Worm (Caenorhabditis elegans): ENCODE measurements around the gene F53G2.1.

Gene F53G2.1

DNA sequence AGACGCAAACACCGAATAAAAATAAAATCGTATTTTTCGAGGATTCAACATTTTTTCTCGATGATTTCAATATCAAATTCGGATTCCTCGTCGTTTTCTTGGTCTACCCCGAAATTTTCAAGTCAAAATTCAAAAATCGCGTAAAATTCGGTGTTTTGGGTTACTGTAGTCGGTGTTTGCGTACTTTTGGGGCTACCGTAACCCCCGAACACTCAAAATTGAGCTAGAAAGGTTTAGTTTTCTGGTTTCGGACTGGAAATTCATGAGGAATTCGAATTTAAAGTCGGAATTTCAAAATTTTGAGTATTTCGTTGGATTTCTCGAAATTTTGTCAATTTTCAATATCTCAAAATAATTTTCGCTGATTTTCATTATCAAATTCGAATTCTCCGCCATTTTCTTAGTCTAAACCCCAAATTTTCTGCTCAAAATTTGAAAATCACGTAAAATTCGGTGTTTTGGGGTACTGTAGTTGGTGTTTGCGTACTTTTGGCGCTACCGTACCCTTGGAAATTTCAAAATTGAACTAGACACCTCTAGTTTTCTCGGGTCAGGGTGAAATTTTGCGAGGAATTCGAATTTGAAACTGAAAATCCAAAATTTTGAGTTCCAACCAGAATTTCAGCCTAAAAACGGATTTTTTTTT, 32.4 kb upstream of the F53G2.1 start:
- TF ChIP-seq efl-1 (optimal IDR thresholded peaks at IDR 0.05) (no peak), efl-1 (GFP tag; optimal IDR thresholded peaks at IDR 0.05 in 1 of 2) (peak in 1 of 2 experiments; percentile 30), lsy-2 (tag; optimal IDR thresholded peaks at IDR 0.05) (peak; percentile 20 to 30), lin-39 (tag; optimal IDR thresholded peaks at IDR 0.05) (no peak), ceh-63 (GFP tag; optimal IDR thresholded peaks at IDR 0.05) (no peak)

DNA sequence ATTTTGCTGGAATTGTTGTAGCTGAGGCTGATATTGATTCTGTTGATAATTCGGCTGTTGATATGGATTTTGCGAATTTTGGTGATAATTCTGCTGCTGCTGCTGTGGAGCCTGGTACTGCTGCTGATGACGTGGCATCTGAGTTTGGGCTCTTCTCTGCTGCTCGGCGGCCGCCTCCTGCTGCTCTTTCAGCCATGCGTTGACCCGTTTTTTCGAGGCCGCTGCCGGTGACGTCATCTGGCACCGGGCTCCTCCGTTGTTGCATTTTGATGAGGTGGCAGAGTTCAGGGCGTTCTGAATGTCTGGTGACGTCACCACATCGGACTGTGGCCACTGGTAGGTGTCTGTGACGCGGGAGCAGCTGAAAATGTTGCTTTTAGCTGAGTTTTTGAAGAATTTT, 31.5 kb upstream of the F53G2.1 start:
- no peak for TF ChIP-seq hlh-4 (tag; optimal IDR thresholded peaks at IDR 0.05)
- no peak for TF ChIP-seq Y116A8C.19 (tag; optimal IDR thresholded peaks at IDR 0.05; ENCODE audit: borderline replicate concordance)
- no peak for TF ChIP-seq fkh-4 (tag; optimal IDR thresholded peaks at IDR 0.05; ENCODE audit: borderline replicate concordance)
- no peak for TF ChIP-seq C04F5.9 (tag; optimal IDR thresholded peaks at IDR 0.05)
- no peak for TF ChIP-seq lin-39 (tag; optimal IDR thresholded peaks at IDR 0.05)
- no peak for TF ChIP-seq isw-1 (GFP tag; IDR thresholded peaks at IDR 0.05)
- no peak for TF ChIP-seq efl-3 (GFP tag; optimal IDR thresholded peaks at IDR 0.05)
- TF ChIP-seq nhr-47 (tag; optimal IDR thresholded peaks at IDR 0.05), result no peak
- no peak for TF ChIP-seq tbx-2 (tag; optimal IDR thresholded peaks at IDR 0.05)

DNA sequence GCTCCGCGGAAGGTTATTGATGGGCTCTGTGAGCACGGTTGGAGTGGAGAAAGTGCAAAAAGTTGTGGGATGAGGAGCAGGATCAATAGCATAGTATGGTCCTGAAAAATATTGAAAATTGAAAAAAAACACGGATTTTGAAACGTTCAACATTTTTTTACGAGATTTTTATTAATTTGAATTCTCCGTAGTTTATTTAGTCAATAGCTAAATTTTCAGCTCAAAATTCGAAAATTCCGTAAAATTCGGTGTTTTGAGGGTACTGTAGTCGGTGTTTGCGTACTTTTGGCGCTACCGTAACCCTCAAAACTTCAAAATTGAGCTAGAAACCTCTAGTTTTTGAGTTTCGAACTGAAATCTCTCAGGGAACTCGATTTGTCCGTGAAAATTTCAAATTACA, 29.6 kb upstream of the F53G2.1 start, which contains the start of gene pqn-42:
TSS of gene pqn-42 (minus strand) at position 101 of the 400 bp plus-strand sequence.
- TF ChIP-seq sup-37 (GFP tag; optimal IDR thresholded peaks at IDR 0.05) (no peak), jun-1 (tag; optimal IDR thresholded peaks at IDR 0.05) (no peak), swsn-7 (tag; optimal IDR thresholded peaks at IDR 0.05) (no peak), hlh-4 (tag; optimal IDR thresholded peaks at IDR 0.05) (no peak), tlp-1 (tag; optimal IDR thresholded peaks at IDR 0.05) (no peak), elt-3 (tag; optimal IDR thresholded peaks at IDR 0.05) (no peak), egl-27 (tag; optimal IDR thresholded peaks at IDR 0.05) (no peak), fkh-4 (tag; optimal IDR thresholded peaks at IDR 0.05; ENCODE audit: borderline replicate concordance) (no peak), lin-39 (tag; optimal IDR thresholded peaks at IDR 0.05) (no peak), hlh-17 (GFP tag; optimal IDR thresholded peaks at IDR 0.05; ENCODE audit: borderline replicate concordance) (no peak), efl-1 (optimal IDR thresholded peaks at IDR 0.05) (no peak), efl-1 (GFP tag; optimal IDR thresholded peaks at IDR 0.05 in 1 of 2) (no peak), C04F5.9 (tag; optimal IDR thresholded peaks at IDR 0.05) (no peak), Y116A8C.19 (tag; optimal IDR thresholded peaks at IDR 0.05; ENCODE audit: borderline replicate concordance) (no peak), lin-15B (tag; optimal IDR thresholded peaks at IDR 0.05) (no peak), ceh-88 (GFP tag; IDR thresholded peaks at IDR 0.05) (no peak), nhr-76 (tag; optimal IDR thresholded peaks at IDR 0.05) (no peak), grh-1 (GFP tag; IDR thresholded peaks at IDR 0.05) (no peak), nhr-77 (tag; optimal IDR thresholded peaks at IDR 0.05) (no peak), sptf-1 (tag; optimal IDR thresholded peaks at IDR 0.05) (no peak)

DNA sequence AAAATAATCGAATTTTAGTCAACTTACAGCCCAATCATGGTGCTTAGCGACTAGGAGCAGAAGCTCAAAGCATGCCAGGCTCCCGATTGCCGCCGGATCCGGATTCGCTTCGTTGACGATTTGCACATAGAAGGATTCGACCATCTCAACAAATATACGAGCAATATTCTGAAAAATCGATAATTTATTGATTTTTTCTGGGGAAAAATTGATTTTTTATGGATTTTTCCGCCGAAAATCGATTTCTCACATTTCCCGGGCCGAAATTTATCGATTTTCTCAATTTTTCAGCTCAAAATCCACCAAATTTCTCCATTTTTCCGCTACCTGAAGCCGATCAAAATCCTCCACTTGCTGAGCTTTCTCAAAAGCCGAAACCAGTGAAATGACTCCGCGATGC, 19.6 kb upstream of the F53G2.1 start:
- TF ChIP-seq unc-86 (tag; optimal IDR thresholded peaks at IDR 0.05) (no peak), hlh-4 (tag; optimal IDR thresholded peaks at IDR 0.05) (no peak), blmp-1 (tag; optimal IDR thresholded peaks at IDR 0.05) (no peak), egl-13 (tag; optimal IDR thresholded peaks at IDR 0.05) (no peak), nhr-77 (tag; optimal IDR thresholded peaks at IDR 0.05) (no peak), unc-130 (tag; optimal IDR thresholded peaks at IDR 0.05) (no peak)

DNA sequence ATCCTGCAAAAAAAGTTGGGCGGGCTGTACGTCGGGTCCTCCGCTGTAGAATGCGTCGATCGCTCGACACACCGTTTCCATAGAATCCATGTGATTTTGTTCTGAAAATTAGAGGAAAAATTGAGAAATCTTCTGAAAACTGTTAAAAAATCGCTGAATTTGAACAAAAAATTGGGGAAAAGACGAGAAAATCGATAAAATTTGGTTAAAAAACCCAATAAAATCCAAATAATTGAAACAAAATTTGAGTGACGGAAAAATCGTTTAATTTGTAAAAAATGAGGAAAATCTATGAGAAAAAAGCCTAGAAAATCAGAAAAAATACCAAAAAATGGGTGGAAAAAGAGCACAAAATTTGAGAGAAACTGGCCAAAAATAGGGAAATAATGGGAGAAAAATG, 15.2 kb upstream of the F53G2.1 start, which contains the start of gene tsr-1:
TSS of gene tsr-1 (minus strand) at position 101 of the 400 bp plus-strand sequence.
- TF ChIP-seq nhr-20 (tag; optimal IDR thresholded peaks at IDR 0.05), result no peak
- no peak for TF ChIP-seq isw-1 (GFP tag; IDR thresholded peaks at IDR 0.05)
- no peak for TF ChIP-seq nhr-84 (tag; optimal IDR thresholded peaks at IDR 0.05)
- no peak for TF ChIP-seq zag-1 (tag; optimal IDR thresholded peaks at IDR 0.05)
- no peak for TF ChIP-seq fkh-4 (tag; optimal IDR thresholded peaks at IDR 0.05; ENCODE audit: borderline replicate concordance)
- no peak for TF ChIP-seq jun-1 (tag; optimal IDR thresholded peaks at IDR 0.05)
- TF ChIP-seq Y116A8C.19 (tag; optimal IDR thresholded peaks at IDR 0.05; ENCODE audit: borderline replicate concordance), result no peak
- TF ChIP-seq C04F5.9 (tag; optimal IDR thresholded peaks at IDR 0.05), result no peak
- TF ChIP-seq dpl-1 (GFP tag; optimal IDR thresholded peaks at IDR 0.05), result no peak
- TF ChIP-seq mef-2 (tag; optimal IDR thresholded peaks at IDR 0.05), result no peak
- no peak for TF ChIP-seq mdl-1 (tag; optimal IDR thresholded peaks at IDR 0.05)
